Worm (Caenorhabditis elegans) whole organism, L4 larva: ENCODE measurements around the gene B0280.7.

Source experiments
- D1046.2 ChIP-seq: fragments of 200-800 bp; sonication (Bioruptor generic); IDR thresholded peaks from 2 replicates; pipeline ENCODE4 v1.3.6; 2022; ENCODE audit warnings: missing genetic modification characterization, missing compliant biosample characterization
- F10B5.3 ChIP-seq: sonication (generic microtip); optimal IDR thresholded peaks from 2 replicates; lab custom pipeline; 2016; ENCODE audit warnings: mild to moderate bottlenecking, missing genetic modification characterization, missing compliant biosample characterization
- F37D6.2 ChIP-seq: sonication (generic microtip); optimal IDR thresholded peaks from 2 replicates; lab custom pipeline; 2016; ENCODE audit warnings: mild to moderate bottlenecking, missing genetic modification characterization, missing compliant biosample characterization
- T20F7.1 ChIP-seq: fragments of 200-800 bp; sonication (Bioruptor generic); optimal IDR thresholded peaks from 2 replicates; lab custom pipeline; 2018; ENCODE audit warnings: mild to moderate bottlenecking, missing genetic modification characterization, missing compliant biosample characterization
- T26A8.4 ChIP-seq: fragments of 200-800 bp; sonication (Bioruptor generic); IDR thresholded peaks from 2 replicates; pipeline ENCODE4 v1.3.6; 2022; ENCODE audit warnings: missing genetic modification characterization, missing compliant biosample characterization
- Y105C5A.15 ChIP-seq: fragments of 200-800 bp; sonication (Bioruptor generic); IDR thresholded peaks from 2 replicates; pipeline ENCODE4 v1.3.6; 2022; ENCODE audit warnings: missing genetic modification characterization, missing compliant biosample characterization
- Y75B8A.6 ChIP-seq: fragments of 200-800 bp; sonication (Bioruptor generic); IDR thresholded peaks from 2 replicates; pipeline ENCODE4 v1.3.6; 2022; ENCODE audit warnings: missing genetic modification reagents, missing genetic modification characterization, missing compliant biosample characterization
- ZK337.2 ChIP-seq: fragments of 200-800 bp; sonication (Bioruptor generic); IDR thresholded peaks from 2 replicates; pipeline ENCODE4 v1.3.6; 2022; ENCODE audit warnings: missing genetic modification reagents, missing genetic modification characterization, missing compliant biosample characterization
- arid-1 ChIP-seq: fragments of 200-800 bp; sonication (Bioruptor generic); conservative IDR thresholded peaks from 2 replicates; pipeline ENCODE4 v1.3.6; 2022; ENCODE audit warnings: missing genetic modification reagents, missing genetic modification characterization, missing compliant biosample characterization
- ceh-28 ChIP-seq: fragments of 150-350 bp; optimal IDR thresholded peaks from 2 replicates; lab custom pipeline; 2014; ENCODE audit warnings: missing biosample characterization, missing genetic modification reagents, missing genetic modification characterization
- ceh-44 ChIP-seq: fragments of 200-800 bp; sonication (Bioruptor generic); IDR thresholded peaks from 2 replicates; pipeline ENCODE4 v1.3.6; 2022; ENCODE audit warnings: missing genetic modification reagents, missing genetic modification characterization, missing compliant biosample characterization
- ctbp-1 ChIP-seq: fragments of 200-800 bp; sonication (Bioruptor generic); IDR thresholded peaks from 2 replicates; pipeline ENCODE4 v1.3.6; 2022; ENCODE audit warnings: missing genetic modification reagents, missing genetic modification characterization, missing compliant biosample characterization
- daf-16 ChIP-seq, 3 experiments: sonication (generic microtip); optimal IDR thresholded peaks; 2 replicates each; lab custom pipeline; 2016 to 2017; ENCODE audit warnings: missing genetic modification characterization in 3 of 3, missing genetic modification reagents in 3 of 3, mild to moderate bottlenecking in 2 of 3, missing compliant biosample characterization in 2 of 3, missing biosample characterization in 1 of 3, moderate library complexity in 1 of 3
- dmd-8 ChIP-seq: fragments of 200-800 bp; sonication (Bioruptor generic); IDR thresholded peaks from 2 replicates; pipeline ENCODE4 v1.3.6; 2022; ENCODE audit warnings: missing genetic modification characterization, missing compliant biosample characterization
- hif-1 ChIP-seq, 2 experiments: sonication (generic microtip); optimal IDR thresholded peaks; 2 replicates each; lab custom pipeline; 2016 to 2017; ENCODE audit warnings: missing compliant biosample characterization in 2 of 2, missing genetic modification characterization in 2 of 2, missing genetic modification reagents in 2 of 2, missing genotype in 2 of 2, mild to moderate bottlenecking in 1 of 2
- hlh-11 ChIP-seq: fragments of 200-800 bp; sonication (Bioruptor generic); optimal IDR thresholded peaks from 2 replicates; lab custom pipeline; 2018; ENCODE audit warnings: mild to moderate bottlenecking, missing genetic modification characterization, missing compliant biosample characterization
- hlh-30 ChIP-seq: sonication (generic microtip); optimal IDR thresholded peaks from 2 replicates; lab custom pipeline; 2017; ENCODE audit warnings: antibody characterized with exemption, mild to moderate bottlenecking, missing genetic modification characterization, missing compliant biosample characterization; ENCODE audit not compliant: insufficient read depth
- hmg-1.1 ChIP-seq: fragments of 200-800 bp; sonication (Bioruptor generic); IDR thresholded peaks from 2 replicates; pipeline ENCODE4 v1.3.6; 2022; ENCODE audit warnings: missing genetic modification reagents, missing genetic modification characterization, missing compliant biosample characterization
- jun-1 ChIP-seq: fragments of 150-350 bp; optimal IDR thresholded peaks from 2 replicates; lab custom pipeline; 2014; ENCODE audit warnings: missing biosample characterization, missing genetic modification reagents, missing genetic modification characterization
- lim-7 ChIP-seq: fragments of 200-800 bp; sonication (Bioruptor generic); IDR thresholded peaks from 2 replicates; pipeline ENCODE4 v1.3.6; 2022; ENCODE audit warnings: missing genetic modification characterization, missing compliant biosample characterization
- lin-1 ChIP-seq: fragments of 200-800 bp; sonication (Bioruptor generic); IDR thresholded peaks from 2 replicates; pipeline ENCODE4 v1.3.6; 2022; ENCODE audit warnings: missing genetic modification reagents, missing genetic modification characterization, missing compliant biosample characterization
- lin-15B ChIP-seq: fragments of 150-350 bp; sonication (generic microtip); optimal IDR thresholded peaks from 3 replicates; lab custom pipeline; 2014; ENCODE audit warnings: missing biosample characterization, missing genetic modification characterization
- lin-38 ChIP-seq: fragments of 200-800 bp; sonication (Bioruptor generic); IDR thresholded peaks from 2 replicates; pipeline ENCODE4 v1.3.6; 2022; ENCODE audit warnings: missing genetic modification reagents, missing genetic modification characterization, missing compliant biosample characterization
- lsy-2 ChIP-seq, 2 experiments: fragments of 150-350 bp in 1 of 2; sonication (generic microtip) in 1 of 2; optimal IDR thresholded peaks; 2 replicates each; lab custom pipeline; 2014 to 2017; ENCODE audit warnings: missing biosample characterization in 2 of 2, missing genetic modification characterization in 2 of 2
- mep-1 ChIP-seq: fragments of 150-350 bp; sonication (generic microtip); optimal IDR thresholded peaks from 3 replicates; lab custom pipeline; 2014; ENCODE audit warnings: missing biosample characterization, missing genetic modification characterization
- mes-2 ChIP-seq: sonication (generic microtip); optimal IDR thresholded peaks from 2 replicates; lab custom pipeline; 2016; ENCODE audit warnings: missing genotype, mild to moderate bottlenecking, missing genetic modification characterization, missing compliant biosample characterization; ENCODE audit not compliant: poor library complexity, severe bottlenecking
- nhr-10 ChIP-seq: fragments of 150-350 bp; optimal IDR thresholded peaks from 2 replicates; lab custom pipeline; 2014; ENCODE audit warnings: missing biosample characterization, missing genetic modification characterization
- nhr-102 ChIP-seq: sonication (generic microtip); optimal IDR thresholded peaks from 2 replicates; lab custom pipeline; 2016; ENCODE audit warnings: mild to moderate bottlenecking, missing genetic modification characterization, moderate library complexity, missing compliant biosample characterization
- nhr-25 ChIP-seq: sonication (generic microtip); optimal IDR thresholded peaks from 2 replicates; lab custom pipeline; 2017; ENCODE audit warnings: missing genetic modification characterization, mild to moderate bottlenecking, missing compliant biosample characterization, antibody characterized with exemption, moderate library complexity, borderline replicate concordance; ENCODE audit not compliant: insufficient read depth
- nhr-28 ChIP-seq: fragments of 150-350 bp; optimal IDR thresholded peaks from 2 replicates; lab custom pipeline; 2014; ENCODE audit warnings: missing biosample characterization, missing genetic modification characterization
- nhr-41 ChIP-seq: fragments of 200-800 bp; sonication (Bioruptor generic); IDR thresholded peaks from 2 replicates; pipeline ENCODE4 v1.3.6; 2022; ENCODE audit warnings: missing genetic modification reagents, missing genetic modification characterization, missing compliant biosample characterization
- nhr-76 ChIP-seq: fragments of 150-350 bp; optimal IDR thresholded peaks from 2 replicates; lab custom pipeline; 2014; ENCODE audit warnings: missing biosample characterization, missing genetic modification characterization
- nhr-77 ChIP-seq: fragments of 150-350 bp; optimal IDR thresholded peaks from 2 replicates; lab custom pipeline; 2014; ENCODE audit warnings: missing biosample characterization, missing genetic modification characterization
- php-3 ChIP-seq: fragments of 200-800 bp; sonication (Bioruptor generic); IDR thresholded peaks from 2 replicates; pipeline ENCODE4 v1.3.6; 2022; ENCODE audit warnings: missing genetic modification reagents, missing genetic modification characterization, missing compliant biosample characterization
- pqm-1 ChIP-seq: sonication (generic microtip); optimal IDR thresholded peaks from 2 replicates; lab custom pipeline; 2017; ENCODE audit warnings: missing biosample characterization, missing genetic modification characterization
- set-16 ChIP-seq: fragments of 200-800 bp; sonication (Bioruptor generic); IDR thresholded peaks from 2 replicates; pipeline ENCODE4 v1.3.6; 2022; ENCODE audit warnings: missing genetic modification reagents, missing genetic modification characterization, missing compliant biosample characterization
- skn-1 ChIP-seq: fragments of 150-350 bp; optimal IDR thresholded peaks from 2 replicates; lab custom pipeline; 2014; ENCODE audit warnings: missing biosample characterization, missing genetic modification characterization
- spr-1 ChIP-seq: sonication (generic microtip); optimal IDR thresholded peaks from 2 replicates; lab custom pipeline; 2016; ENCODE audit warnings: mild to moderate bottlenecking, missing genetic modification characterization, missing compliant biosample characterization
- tag-97 ChIP-seq: fragments of 200-800 bp; sonication (Bioruptor generic); IDR thresholded peaks from 2 replicates; pipeline ENCODE4 v1.3.6; 2022; ENCODE audit warnings: missing genetic modification characterization, missing compliant biosample characterization
- tra-1 ChIP-seq: fragments of 200-800 bp; sonication (Bioruptor generic); IDR thresholded peaks from 2 replicates; pipeline ENCODE4 v1.3.6; 2022; ENCODE audit warnings: missing genetic modification reagents, missing genetic modification characterization, missing compliant biosample characterization
- unc-130 ChIP-seq: sonication (generic microtip); optimal IDR thresholded peaks from 2 replicates; lab custom pipeline; 2016; ENCODE audit warnings: missing genetic modification reagents, missing genetic modification characterization, missing compliant biosample characterization
- zag-1 ChIP-seq: fragments of 150-350 bp; optimal IDR thresholded peaks from 2 replicates; lab custom pipeline; 2014; ENCODE audit warnings: missing biosample characterization, missing genetic modification characterization

The B0280.7 gene

DNA sequence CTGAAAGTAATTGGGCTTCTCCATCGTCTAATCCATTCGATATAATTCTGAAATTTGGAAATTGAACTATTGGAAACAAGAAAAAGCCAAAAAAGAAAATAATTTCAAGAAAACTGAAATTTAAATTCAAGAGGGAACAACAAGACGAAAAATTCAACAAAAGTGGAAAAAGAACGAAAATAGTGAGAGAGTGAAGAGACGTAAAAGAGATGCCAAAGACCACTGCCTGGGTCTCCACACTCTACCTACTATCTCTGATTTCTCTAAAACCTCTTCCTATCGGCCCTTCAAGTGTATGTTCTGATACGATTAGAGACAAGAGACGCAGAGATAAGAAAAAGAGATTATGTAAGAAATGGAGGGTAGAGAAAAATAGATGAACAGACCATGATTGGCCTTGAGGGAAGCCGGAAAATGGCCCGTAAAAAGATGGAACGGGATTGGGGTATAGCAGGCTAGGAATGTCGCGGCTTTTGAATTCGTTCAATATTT, 42.1 kb upstream of the B0280.7 start, which contains the start of gene ogt-1 (continued):
- peak; percentile 74 for TF ChIP-seq T20F7.1 (GFP tag; lab: Kevin White, UChicago)
- TF ChIP-seq nhr-77 (tag; lab: Kevin White, UChicago): peak; percentile 17
- TF ChIP-seq lin-1 (GFP tag; lab: Robert Waterston, UW): peak; percentile 31; the same call in 1 of the 2 replicates
- no peak for TF ChIP-seq ceh-44 (GFP tag; lab: Robert Waterston, UW)
- TF ChIP-seq unc-130 (GFP tag; lab: Kevin White, UChicago): no peak
- TF ChIP-seq jun-1: peak; percentile 65
- TF ChIP-seq skn-1 (tag; lab: Kevin White, UChicago): no peak
- peak; percentile 34 for TF ChIP-seq nhr-102 (tag; lab: Kevin White, UChicago)
- peak; percentile 62; the same call in 1 of the 2 replicates for TF ChIP-seq tra-1 (GFP tag; lab: Robert Waterston, UW)
- TF ChIP-seq lin-38: peak; percentile 64
- TF ChIP-seq nhr-10 (tag; lab: Kevin White, UChicago): peak; percentile 51
- peak; percentile 82 for TF ChIP-seq hmg-1.1 (GFP tag; lab: Robert Waterston, UW)
- TF ChIP-seq ZK337.2 (GFP tag; lab: Robert Waterston, UW): no peak
- no peak for TF ChIP-seq set-16
- peak; percentile 57 for TF ChIP-seq arid-1 (GFP tag; lab: Robert Waterston, UW)
- TF ChIP-seq nhr-28 (tag; lab: Kevin White, UChicago): peak; percentile 65
- TF ChIP-seq nhr-25 (tag; lab: Kevin White, UChicago): peak; percentile 35
- no peak for TF ChIP-seq dmd-8
- TF ChIP-seq lsy-2 (tag; optimal IDR thresholded peaks at IDR 0.05; lab: Kevin White, UChicago): peak; percentile 75 to 92
- TF ChIP-seq lim-7: no peak
- TF ChIP-seq hlh-11 (tag; lab: Kevin White, UChicago): peak; percentile 89
- no peak for TF ChIP-seq Y105C5A.15
- TF ChIP-seq daf-16 (GFP tag; optimal IDR thresholded peaks at IDR 0.05; lab: Kevin White, UChicago): peak in 1 of 2 experiments; percentile 24
- peak; percentile 82 for TF ChIP-seq daf-16 (tag; optimal IDR thresholded peaks at IDR 0.05; lab: Kevin White, UChicago)
- no peak for TF ChIP-seq pqm-1 (tag; lab: Kevin White, UChicago)
- peak; percentile 32 for TF ChIP-seq F10B5.3 (tag; lab: Kevin White, UChicago)
- TF ChIP-seq F37D6.2: peak; percentile 40
- TF ChIP-seq nhr-76: peak; percentile 25
- no peak for TF ChIP-seq Y75B8A.6 (GFP tag; lab: Robert Waterston, UW)
- TF ChIP-seq hlh-30 (tag; lab: Kevin White, UChicago): peak; percentile 88
- TF ChIP-seq php-3 (GFP tag; lab: Robert Waterston, UW): 0 out of 2 replicates have a peak, but pooled peaks have one; percentile 36
- TF ChIP-seq spr-1 (tag; lab: Kevin White, UChicago): peak; percentile 33
- no peak for TF ChIP-seq D1046.2
- no peak for TF ChIP-seq zag-1 (tag; lab: Kevin White, UChicago)
- peak in 1 of 2 experiments; percentile 65 for TF ChIP-seq hif-1 (tag; optimal IDR thresholded peaks at IDR 0.05; lab: Kevin White, UChicago)
- TF ChIP-seq ceh-28 (tag; lab: Kevin White, UChicago): peak; percentile 32
- TF ChIP-seq nhr-41 (GFP tag; lab: Robert Waterston, UW): no peak
- no peak for TF ChIP-seq tag-97 (GFP tag; lab: Robert Waterston, UW)
- TF ChIP-seq mes-2 (tag; lab: Kevin White, UChicago): peak; percentile 81

DNA sequence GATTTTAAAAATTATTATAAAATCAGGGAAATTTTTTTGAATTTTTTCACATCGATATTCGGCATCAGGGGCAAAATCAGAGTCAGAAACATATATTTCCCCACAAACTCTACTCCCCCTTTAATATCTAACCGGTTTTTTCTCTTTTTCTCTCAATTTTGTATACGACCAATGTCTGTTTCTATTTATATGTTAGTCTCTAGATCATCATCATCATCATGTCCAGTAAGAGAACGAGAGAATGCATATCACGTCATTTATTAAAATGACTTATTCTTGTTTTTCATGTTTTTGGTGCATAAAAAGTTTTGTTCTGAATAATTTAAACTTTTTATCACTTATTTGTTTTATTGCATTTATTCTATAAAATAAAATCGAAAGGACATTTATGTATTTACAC, 40.9 kb upstream of the B0280.7 start:
- TF ChIP-seq T26A8.4 (GFP tag; lab: Robert Waterston, UW) (0 out of 2 replicates have a peak, but pooled peaks have one; percentile 7), lin-15B (tag; lab: Kevin White, UChicago) (no peak), ceh-44 (GFP tag; lab: Robert Waterston, UW) (no peak), mep-1 (tag; lab: Kevin White, UChicago) (peak; percentile 2), ctbp-1 (GFP tag; lab: Robert Waterston, UW) (0 out of 2 replicates have a peak, but pooled peaks have one; percentile 37)
- TF ChIP-seq, all 104 proteins: peak for 3
